Worm (Caenorhabditis elegans) whole organism, L4 larva: ENCODE data around the gene fbxc-51.

Experiments used
- T20F7.1 ChIP-seq: fragments of 200-800 bp; sonication (Bioruptor generic); optimal IDR thresholded peaks from 2 replicates; lab custom pipeline; 2018; ENCODE audit warnings: mild to moderate bottlenecking, missing genetic modification characterization, missing compliant biosample characterization
- Y5F2A.4 ChIP-seq: fragments of 200-800 bp; sonication (Bioruptor generic); optimal IDR thresholded peaks from 2 replicates; lab custom pipeline; 2018; ENCODE audit warnings: mild to moderate bottlenecking, missing genetic modification characterization, missing compliant biosample characterization
- Y75B8A.6 ChIP-seq: fragments of 200-800 bp; sonication (Bioruptor generic); IDR thresholded peaks from 2 replicates; pipeline ENCODE4 v1.3.6; 2022; ENCODE audit warnings: missing genetic modification reagents, missing genetic modification characterization, missing compliant biosample characterization
- arid-1 ChIP-seq: fragments of 200-800 bp; sonication (Bioruptor generic); conservative IDR thresholded peaks from 2 replicates; pipeline ENCODE4 v1.3.6; 2022; ENCODE audit warnings: missing genetic modification reagents, missing genetic modification characterization, missing compliant biosample characterization
- ceh-20 ChIP-seq: fragments of 200-800 bp; sonication (Bioruptor generic); IDR thresholded peaks from 2 replicates; pipeline ENCODE4 v1.3.6; 2022; ENCODE audit warnings: missing genetic modification reagents, missing genetic modification characterization, missing compliant biosample characterization
- ceh-28 ChIP-seq: fragments of 150-350 bp; optimal IDR thresholded peaks from 2 replicates; lab custom pipeline; 2014; ENCODE audit warnings: missing biosample characterization, missing genetic modification reagents, missing genetic modification characterization
- ceh-32 ChIP-seq: sonication (generic microtip); optimal IDR thresholded peaks from 2 replicates; lab custom pipeline; 2016; ENCODE audit warnings: mild to moderate bottlenecking, missing genetic modification characterization, missing compliant biosample characterization; ENCODE audit not compliant: poor library complexity
- ceh-44 ChIP-seq: fragments of 200-800 bp; sonication (Bioruptor generic); IDR thresholded peaks from 2 replicates; pipeline ENCODE4 v1.3.6; 2022; ENCODE audit warnings: missing genetic modification reagents, missing genetic modification characterization, missing compliant biosample characterization
- ceh-62 ChIP-seq: sonication (generic microtip); optimal IDR thresholded peaks from 2 replicates; lab custom pipeline; 2017; ENCODE audit warnings: missing biosample characterization, missing genetic modification characterization
- daf-16 ChIP-seq, 3 experiments: sonication (generic microtip); optimal IDR thresholded peaks; 2 replicates each; lab custom pipeline; 2016 to 2017; ENCODE audit warnings: missing genetic modification characterization in 3 of 3, missing genetic modification reagents in 3 of 3, mild to moderate bottlenecking in 2 of 3, missing compliant biosample characterization in 2 of 3, missing biosample characterization in 1 of 3, moderate library complexity in 1 of 3
- daf-8 ChIP-seq: fragments of 200-800 bp; sonication (Bioruptor generic); IDR thresholded peaks from 2 replicates; pipeline ENCODE4 v1.3.6; 2022; ENCODE audit warnings: missing genetic modification characterization, missing compliant biosample characterization
- dmd-6 ChIP-seq: fragments of 200-800 bp; sonication (Bioruptor generic); IDR thresholded peaks from 2 replicates; pipeline ENCODE4 v1.3.6; 2022; ENCODE audit warnings: missing genetic modification reagents, missing genetic modification characterization, missing compliant biosample characterization
- dmd-8 ChIP-seq: fragments of 200-800 bp; sonication (Bioruptor generic); IDR thresholded peaks from 2 replicates; pipeline ENCODE4 v1.3.6; 2022; ENCODE audit warnings: missing genetic modification characterization, missing compliant biosample characterization
- dmd-9 ChIP-seq: fragments of 200-800 bp; sonication (Bioruptor generic); IDR thresholded peaks from 2 replicates; pipeline ENCODE4 v1.3.6; 2022; ENCODE audit warnings: missing genetic modification reagents, missing genetic modification characterization, missing compliant biosample characterization
- duxl-1 ChIP-seq: sonication (generic microtip); optimal IDR thresholded peaks from 2 replicates; lab custom pipeline; 2016; ENCODE audit warnings: mild to moderate bottlenecking, missing genetic modification characterization, moderate library complexity, missing compliant biosample characterization; ENCODE audit not compliant: poor library complexity
- egl-43 ChIP-seq: fragments of 200-800 bp; sonication (Bioruptor generic); IDR thresholded peaks from 2 replicates; pipeline ENCODE4 v1.3.6; 2022; ENCODE audit warnings: missing genetic modification reagents, missing genetic modification characterization, missing compliant biosample characterization
- hlh-11 ChIP-seq: fragments of 200-800 bp; sonication (Bioruptor generic); optimal IDR thresholded peaks from 2 replicates; lab custom pipeline; 2018; ENCODE audit warnings: mild to moderate bottlenecking, missing genetic modification characterization, missing compliant biosample characterization
- jun-1 ChIP-seq: fragments of 150-350 bp; optimal IDR thresholded peaks from 2 replicates; lab custom pipeline; 2014; ENCODE audit warnings: missing biosample characterization, missing genetic modification reagents, missing genetic modification characterization
- lin-1 ChIP-seq: fragments of 200-800 bp; sonication (Bioruptor generic); IDR thresholded peaks from 2 replicates; pipeline ENCODE4 v1.3.6; 2022; ENCODE audit warnings: missing genetic modification reagents, missing genetic modification characterization, missing compliant biosample characterization
- lin-15B ChIP-seq: fragments of 150-350 bp; sonication (generic microtip); optimal IDR thresholded peaks from 3 replicates; lab custom pipeline; 2014; ENCODE audit warnings: missing biosample characterization, missing genetic modification characterization
- lin-29 ChIP-seq: fragments of 200-800 bp; sonication (Bioruptor generic); IDR thresholded peaks from 2 replicates; pipeline ENCODE4 v1.3.6; 2022; ENCODE audit warnings: missing genetic modification reagents, missing genetic modification characterization, missing compliant biosample characterization
- lin-39 ChIP-seq: fragments of 150-350 bp; optimal IDR thresholded peaks from 2 replicates; lab custom pipeline; 2014; ENCODE audit warnings: missing biosample characterization, missing genetic modification reagents, missing genetic modification characterization
- mdl-1 ChIP-seq, 2 experiments: fragments of 150-350 bp in 1 of 2; sonication (generic microtip) in 1 of 2; optimal IDR thresholded peaks; 2 replicates each; lab custom pipeline; 2014 to 2017; ENCODE audit warnings: missing biosample characterization in 2 of 2, missing genetic modification characterization in 2 of 2
- mdt-29 ChIP-seq: fragments of 200-800 bp; sonication (Bioruptor generic); IDR thresholded peaks from 2 replicates; pipeline ENCODE4 v1.3.6; 2022; ENCODE audit warnings: missing genetic modification reagents, missing genetic modification characterization, missing compliant biosample characterization
- mes-2 ChIP-seq: sonication (generic microtip); optimal IDR thresholded peaks from 2 replicates; lab custom pipeline; 2016; ENCODE audit warnings: missing genotype, mild to moderate bottlenecking, missing genetic modification characterization, missing compliant biosample characterization; ENCODE audit not compliant: poor library complexity, severe bottlenecking
- mxl-3 ChIP-seq: fragments of 200-800 bp; sonication (Bioruptor generic); optimal IDR thresholded peaks from 2 replicates; lab custom pipeline; 2018; ENCODE audit warnings: mild to moderate bottlenecking, missing genetic modification characterization, missing compliant biosample characterization
- nhr-10 ChIP-seq: fragments of 150-350 bp; optimal IDR thresholded peaks from 2 replicates; lab custom pipeline; 2014; ENCODE audit warnings: missing biosample characterization, missing genetic modification characterization
- nhr-102 ChIP-seq: sonication (generic microtip); optimal IDR thresholded peaks from 2 replicates; lab custom pipeline; 2016; ENCODE audit warnings: mild to moderate bottlenecking, missing genetic modification characterization, moderate library complexity, missing compliant biosample characterization
- nhr-28 ChIP-seq: fragments of 150-350 bp; optimal IDR thresholded peaks from 2 replicates; lab custom pipeline; 2014; ENCODE audit warnings: missing biosample characterization, missing genetic modification characterization
- nhr-41 ChIP-seq: fragments of 200-800 bp; sonication (Bioruptor generic); IDR thresholded peaks from 2 replicates; pipeline ENCODE4 v1.3.6; 2022; ENCODE audit warnings: missing genetic modification reagents, missing genetic modification characterization, missing compliant biosample characterization
- nhr-42 ChIP-seq: fragments of 200-800 bp; sonication (Bioruptor generic); IDR thresholded peaks from 2 replicates; pipeline ENCODE4 v1.3.6; 2022; ENCODE audit warnings: missing genetic modification characterization, missing compliant biosample characterization
- nhr-6 ChIP-seq: fragments of 150-350 bp; optimal IDR thresholded peaks from 2 replicates; lab custom pipeline; 2014; ENCODE audit warnings: missing biosample characterization, missing genetic modification characterization
- nhr-76 ChIP-seq: fragments of 150-350 bp; optimal IDR thresholded peaks from 2 replicates; lab custom pipeline; 2014; ENCODE audit warnings: missing biosample characterization, missing genetic modification characterization
- nhr-77 ChIP-seq: fragments of 150-350 bp; optimal IDR thresholded peaks from 2 replicates; lab custom pipeline; 2014; ENCODE audit warnings: missing biosample characterization, missing genetic modification characterization
- php-3 ChIP-seq: fragments of 200-800 bp; sonication (Bioruptor generic); IDR thresholded peaks from 2 replicates; pipeline ENCODE4 v1.3.6; 2022; ENCODE audit warnings: missing genetic modification reagents, missing genetic modification characterization, missing compliant biosample characterization
- pqm-1 ChIP-seq: sonication (generic microtip); optimal IDR thresholded peaks from 2 replicates; lab custom pipeline; 2017; ENCODE audit warnings: missing biosample characterization, missing genetic modification characterization
- skn-1 ChIP-seq: fragments of 150-350 bp; optimal IDR thresholded peaks from 2 replicates; lab custom pipeline; 2014; ENCODE audit warnings: missing biosample characterization, missing genetic modification characterization
- tra-1 ChIP-seq: fragments of 200-800 bp; sonication (Bioruptor generic); IDR thresholded peaks from 2 replicates; pipeline ENCODE4 v1.3.6; 2022; ENCODE audit warnings: missing genetic modification reagents, missing genetic modification characterization, missing compliant biosample characterization
- unc-62 ChIP-seq, 3 experiments: fragments of 150-350 bp in 1 of 3; sonication (generic microtip); optimal IDR thresholded peaks in 2 of 3; peaks in 1 of 3; 1 replicate in 1 of 3; 2 replicates in 2 of 3; lab custom pipeline; 2014 to 2017; ENCODE audit warnings: missing biosample characterization in 3 of 3, missing genetic modification characterization in 3 of 3, missing genetic modification reagents in 3 of 3, missing genotype in 1 of 3
- vab-7 ChIP-seq: fragments of 200-800 bp; sonication (Bioruptor generic); IDR thresholded peaks from 2 replicates; pipeline ENCODE4 v1.3.6; 2022; ENCODE audit warnings: missing genetic modification reagents, missing genetic modification characterization, missing compliant biosample characterization

Gene fbxc-51

ce11 chrII:913222-913722 lies 44.7 kb downstream of the fbxc-51 start, which contains the start of gene fbxc-33 (continued):
- TF ChIP-seq lin-1 (GFP tag; lab: Robert Waterston, UW) (no peak), lin-15B (no peak), mdt-29 (GFP tag; lab: Robert Waterston, UW) (no peak), egl-43 (GFP tag; lab: Robert Waterston, UW) (no peak), skn-1 (tag; lab: Kevin White, UChicago) (no peak)
- TF ChIP-seq, all 104 proteins: peak for 4

- peak; percentile 42; the same call in 1 of the 2 replicates for TF ChIP-seq ceh-20 (GFP tag; lab: Robert Waterston, UW)
- TF ChIP-seq lin-15B: no peak
- TF ChIP-seq ceh-32: no peak
- TF ChIP-seq dmd-9 (GFP tag; lab: Robert Waterston, UW): no peak
- peak; percentile 98 for TF ChIP-seq dmd-6 (GFP tag; lab: Robert Waterston, UW)
- no peak for TF ChIP-seq ceh-28 (tag; lab: Kevin White, UChicago)
- no peak for TF ChIP-seq ceh-44
- TF ChIP-seq daf-8 (GFP tag; lab: Robert Waterston, UW): no peak
- TF ChIP-seq nhr-6 (tag; lab: Kevin White, UChicago): peak; percentile 79
- no peak for TF ChIP-seq mxl-3 (GFP tag; lab: Kevin White, UChicago)
- peak in 1 of 2 experiments; percentile 16 for TF ChIP-seq daf-16 (GFP tag; optimal IDR thresholded peaks at IDR 0.05; lab: Kevin White, UChicago)
- TF ChIP-seq daf-16 (tag; optimal IDR thresholded peaks at IDR 0.05; lab: Kevin White, UChicago): peak; percentile 97
- TF ChIP-seq lin-1 (GFP tag; lab: Robert Waterston, UW): peak; percentile 98
- TF ChIP-seq nhr-42 (GFP tag; lab: Robert Waterston, UW): 0 out of 2 replicates have a peak, but pooled peaks have one; percentile 32
- peak; percentile 91 for TF ChIP-seq php-3 (GFP tag; lab: Robert Waterston, UW)
- no peak for TF ChIP-seq lin-29
- no peak for TF ChIP-seq nhr-76
- TF ChIP-seq ceh-62 (tag; lab: Kevin White, UChicago): no peak
- TF ChIP-seq Y75B8A.6 (GFP tag; lab: Robert Waterston, UW): no peak
- peak; percentile 95 for TF ChIP-seq nhr-28
- peak; percentile 95 for TF ChIP-seq tra-1 (GFP tag; lab: Robert Waterston, UW)
- no peak for TF ChIP-seq lin-39
- peak in 1 of 2 experiments; percentile 1 for TF ChIP-seq mdl-1 (tag; optimal IDR thresholded peaks at IDR 0.05; lab: Kevin White, UChicago)
- TF ChIP-seq nhr-77: peak; percentile 95
- peak; percentile 32 to 91 for TF ChIP-seq unc-62 (GFP tag; optimal IDR thresholded peaks at IDR 0.05 in 1 of 2; lab: Kevin White, UChicago)
- TF ChIP-seq unc-62 (tag; optimal IDR thresholded peaks at IDR 0.05; lab: Kevin White, UChicago): no peak
- peak; percentile 59 for TF ChIP-seq jun-1 (tag; lab: Kevin White, UChicago)
- peak; percentile 20 for TF ChIP-seq duxl-1 (tag; lab: Kevin White, UChicago)
- no peak for TF ChIP-seq dmd-8 (GFP tag; lab: Robert Waterston, UW)
- no peak for TF ChIP-seq Y5F2A.4 (GFP tag; lab: Kevin White, UChicago)
- TF ChIP-seq mes-2 (tag; lab: Kevin White, UChicago): no peak
- TF ChIP-seq vab-7 (GFP tag; lab: Robert Waterston, UW): no peak
- no peak for TF ChIP-seq arid-1 (GFP tag; lab: Robert Waterston, UW)
- TF ChIP-seq nhr-10 (tag; lab: Kevin White, UChicago): peak; percentile 9
- no peak for TF ChIP-seq egl-43 (GFP tag; lab: Robert Waterston, UW)
- TF ChIP-seq nhr-41: peak; percentile 85; the same call in 1 of the 2 replicates
- peak; percentile 89 for TF ChIP-seq hlh-11
- TF ChIP-seq nhr-102: peak; percentile 84
- no peak for TF ChIP-seq T20F7.1 (GFP tag; lab: Kevin White, UChicago)
- peak; percentile 100 for TF ChIP-seq pqm-1
Observed at ce11 chrII:915206-915605, 46.6 kb downstream of the fbxc-51 start.
